Fruit fly (Drosophila melanogaster) whole organism, embryonic: ENCODE measurements around the gene glu.

Experiments used
- Awh ChIP-seq: fragments of 200-800 bp; sonication (Bioruptor generic); IDR thresholded peaks from 2 replicates; pipeline ENCODE4, ENCODE4 v1.3.6; 2022; ENCODE audit warnings: missing biosample characterization, missing genetic modification characterization
- CG16863 ChIP-seq: fragments of 200-800 bp; sonication (Bioruptor generic); optimal IDR thresholded peaks from 3 replicates; lab custom pipeline; 2016; ENCODE audit warnings: missing biosample characterization, missing genetic modification characterization
- CG17186 ChIP-seq: fragments of 200-800 bp; sonication (Bioruptor generic); optimal IDR thresholded peaks from 3 replicates; lab custom pipeline; 2017; ENCODE audit warnings: missing biosample characterization, missing genetic modification reagents, missing genetic modification characterization
- CG17361 ChIP-seq: fragments of 200-800 bp; sonication (Bioruptor generic); IDR thresholded peaks from 3 replicates; pipeline ENCODE4 v1.3.6; 2022; ENCODE audit warnings: missing biosample characterization, missing genetic modification characterization
- CG17829 ChIP-seq: fragments of 200-800 bp; optimal IDR thresholded peaks from 2 replicates; lab custom pipeline; 2019; ENCODE audit warnings: missing biosample characterization, mild to moderate bottlenecking, missing genetic modification characterization, moderate library complexity
- CG18262 ChIP-seq: fragments of 200-800 bp; optimal IDR thresholded peaks from 3 replicates; lab custom pipeline; 2019; ENCODE audit warnings: missing biosample characterization, mild to moderate bottlenecking, missing genetic modification characterization, moderate library complexity
- CG1832 ChIP-seq: fragments of 200-800 bp; sonication (Bioruptor generic); optimal IDR thresholded peaks from 2 replicates; lab custom pipeline; 2017; ENCODE audit warnings: missing biosample characterization, mild to moderate bottlenecking, missing genetic modification characterization, inconsistent platforms
- CG30431 ChIP-seq: fragments of 200-800 bp; sonication (Bioruptor generic); optimal IDR thresholded peaks from 2 replicates; lab custom pipeline; 2017; ENCODE audit warnings: missing biosample characterization, missing genetic modification characterization
- CG3065 ChIP-seq: fragments of 200-800 bp; sonication (Bioruptor generic); optimal IDR thresholded peaks from 2 replicates; lab custom pipeline; 2016; ENCODE audit warnings: missing biosample characterization, missing genetic modification characterization
- CG31224 ChIP-seq: fragments of 200-800 bp; sonication (Bioruptor generic); IDR thresholded peaks from 2 replicates; pipeline ENCODE4 v1.3.6; 2022; ENCODE audit warnings: missing biosample characterization, missing genetic modification characterization
- CG32532 ChIP-seq: fragments of 200-800 bp; sonication (Bioruptor generic); IDR thresholded peaks from 2 replicates; pipeline ENCODE4 v1.3.6; 2022; ENCODE audit warnings: missing biosample characterization, missing genetic modification characterization
- CG34224 ChIP-seq: fragments of 200-800 bp; sonication (Bioruptor generic); IDR thresholded peaks from 3 replicates; pipeline ENCODE4 v1.3.6; 2022; ENCODE audit warnings: missing biosample characterization, missing genetic modification characterization; ENCODE audit not compliant: partially characterized antibody
- CG34376 ChIP-seq: fragments of 200-800 bp; sonication (Bioruptor generic); optimal IDR thresholded peaks from 2 replicates; lab custom pipeline; 2018; ENCODE audit warnings: missing biosample characterization, mild to moderate bottlenecking, missing genetic modification characterization
- CG34422 ChIP-seq: fragments of 200-800 bp; sonication (Bioruptor generic); IDR thresholded peaks from 3 replicates; pipeline ENCODE4 v1.3.6; 2022; ENCODE audit warnings: missing biosample characterization, missing genetic modification characterization
- CG4282 ChIP-seq: fragments of 200-800 bp; sonication (Bioruptor generic); optimal IDR thresholded peaks from 2 replicates; lab custom pipeline; 2016; ENCODE audit warnings: missing biosample characterization, missing genetic modification characterization
- CG4424 ChIP-seq: fragments of 200-800 bp; sonication (Bioruptor generic); optimal IDR thresholded peaks from 3 replicates; lab custom pipeline; 2016; ENCODE audit warnings: missing biosample characterization, missing genetic modification characterization
- CG8388 ChIP-seq: fragments of 200-800 bp; sonication (Bioruptor generic); optimal IDR thresholded peaks from 2 replicates; lab custom pipeline; 2019; ENCODE audit warnings: missing biosample characterization, mild to moderate bottlenecking, missing genetic modification characterization, moderate library complexity
- CkIIα-i1 ChIP-seq: fragments of 200-800 bp; sonication (Bioruptor generic); IDR thresholded peaks from 2 replicates; pipeline ENCODE4 v1.3.6; 2022; ENCODE audit warnings: missing biosample characterization, missing genetic modification characterization
- Dip2 ChIP-seq: fragments of 200-800 bp; sonication (Bioruptor generic); IDR thresholded peaks from 2 replicates; pipeline ENCODE4 v1.3.6; 2022; ENCODE audit warnings: missing biosample characterization, missing genetic modification characterization
- Dll ChIP-seq: fragments of 200-800 bp; sonication (Bioruptor generic); IDR thresholded peaks from 4 replicates; pipeline ENCODE4 v1.3.6; 2022; ENCODE audit warnings: missing biosample characterization, missing genetic modification characterization; ENCODE audit not compliant: partially characterized antibody
- H2.0 ChIP-seq: fragments of 200-800 bp; sonication (Bioruptor generic); IDR thresholded peaks from 2 replicates; pipeline ENCODE4 v1.3.6; 2022; ENCODE audit warnings: missing biosample characterization, missing genetic modification characterization
- HmgD ChIP-seq: fragments of 200-800 bp; sonication (Bioruptor generic); optimal IDR thresholded peaks from 3 replicates; lab custom pipeline; 2016; ENCODE audit warnings: missing biosample characterization, missing genetic modification characterization
- Hr51 ChIP-seq, 2 experiments: fragments of 200-800 bp; sonication (Bioruptor generic); optimal IDR thresholded peaks; 2 replicates in 1 of 2; 3 replicates in 1 of 2; lab custom pipeline; 2016 to 2018; ENCODE audit warnings: missing biosample characterization in 2 of 2, missing genetic modification characterization in 2 of 2, mild to moderate bottlenecking in 1 of 2, moderate library complexity in 1 of 2
- Jarid2 ChIP-seq: fragments of 200-800 bp; sonication (Bioruptor generic); optimal IDR thresholded peaks from 3 replicates; lab custom pipeline; 2017; ENCODE audit warnings: mild to moderate bottlenecking, missing biosample characterization, missing genetic modification reagents, missing genetic modification characterization
- Oli ChIP-seq: fragments of 200-800 bp; sonication (Bioruptor generic); optimal IDR thresholded peaks from 2 replicates; lab custom pipeline; 2018; ENCODE audit warnings: missing biosample characterization, mild to moderate bottlenecking, missing genetic modification characterization, moderate library complexity
- Pdp1 ChIP-seq, 2 experiments: fragments of 200-800 bp; sonication (Bioruptor generic); optimal IDR thresholded peaks; 3 replicates each; lab custom pipeline; 2016; ENCODE audit warnings: missing biosample characterization in 2 of 2, missing genetic modification characterization in 2 of 2, mild to moderate bottlenecking in 1 of 2, moderate library complexity in 1 of 2
- Sry-β ChIP-seq: fragments of 200-800 bp; sonication (Bioruptor generic); optimal IDR thresholded peaks from 2 replicates; lab custom pipeline; 2018; ENCODE audit warnings: missing biosample characterization, mild to moderate bottlenecking, missing genetic modification characterization, moderate library complexity
- TFAM ChIP-seq: fragments of 200-800 bp; sonication (Bioruptor generic); optimal IDR thresholded peaks from 2 replicates; lab custom pipeline; 2017; ENCODE audit warnings: missing biosample characterization, missing genetic modification characterization, inconsistent platforms
- aop ChIP-seq: fragments of 200-800 bp; sonication (Bioruptor generic); IDR thresholded peaks from 2 replicates; pipeline ENCODE4 v1.3.6; 2022; ENCODE audit warnings: missing biosample characterization, missing genetic modification characterization
- az2 ChIP-seq: fragments of 200-800 bp; sonication (Bioruptor generic); optimal IDR thresholded peaks from 3 replicates; lab custom pipeline; 2016; ENCODE audit warnings: missing biosample characterization, missing genetic modification characterization
- bsh ChIP-seq, 2 experiments: fragments of 200-800 bp; sonication (Bioruptor generic); optimal IDR thresholded peaks; 2 replicates each; lab custom pipeline; 2017 to 2018; ENCODE audit warnings: mild to moderate bottlenecking in 2 of 2, missing biosample characterization in 2 of 2, missing genetic modification characterization in 2 of 2, moderate library complexity in 1 of 2
- cas ChIP-seq: fragments of 200-800 bp; sonication (Bioruptor generic); IDR thresholded peaks from 2 replicates; pipeline ENCODE4 v1.3.6; 2022; ENCODE audit warnings: missing biosample characterization, missing genetic modification characterization
- cg ChIP-seq: fragments of 200-800 bp; sonication (Bioruptor generic); optimal IDR thresholded peaks from 3 replicates; lab custom pipeline; 2019; ENCODE audit warnings: missing biosample characterization, mild to moderate bottlenecking, missing genetic modification characterization, moderate library complexity
- crp ChIP-seq, 2 experiments: fragments of 200-800 bp; sonication (Bioruptor generic); optimal IDR thresholded peaks; 2 replicates in 1 of 2; 3 replicates in 1 of 2; lab custom pipeline; 2017; ENCODE audit warnings: missing biosample characterization in 2 of 2, missing genetic modification characterization in 2 of 2, mild to moderate bottlenecking in 1 of 2, moderate library complexity in 1 of 2
- emc ChIP-seq: fragments of 200-800 bp; sonication (Bioruptor generic); optimal IDR thresholded peaks from 2 replicates; lab custom pipeline; 2016; ENCODE audit warnings: missing biosample characterization, missing genetic modification characterization
- en ChIP-seq: fragments of 200-800 bp; sonication (Bioruptor generic); optimal IDR thresholded peaks from 2 replicates; lab custom pipeline; 2016; ENCODE audit warnings: missing biosample characterization, missing genetic modification characterization
- eyg ChIP-seq: fragments of 200-800 bp; sonication (Bioruptor generic); optimal IDR thresholded peaks from 3 replicates; lab custom pipeline; 2016; ENCODE audit warnings: missing biosample characterization, missing genetic modification characterization
- gfzf ChIP-seq: fragments of 200-800 bp; sonication (Bioruptor generic); optimal IDR thresholded peaks from 2 replicates; lab custom pipeline; 2016; ENCODE audit warnings: missing biosample characterization, mild to moderate bottlenecking, missing genetic modification characterization, moderate library complexity
- grau ChIP-seq: fragments of 200-800 bp; optimal IDR thresholded peaks from 3 replicates; lab custom pipeline; 2019; ENCODE audit warnings: missing biosample characterization, mild to moderate bottlenecking, missing genetic modification characterization, moderate library complexity
- gt ChIP-seq: fragments of 200-800 bp; sonication (Bioruptor generic); IDR thresholded peaks from 2 replicates; pipeline ENCODE4 v1.3.6; 2022; ENCODE audit warnings: missing biosample characterization, missing genetic modification characterization
- her ChIP-seq: fragments of 200-800 bp; sonication (Bioruptor generic); optimal IDR thresholded peaks from 2 replicates; lab custom pipeline; 2016; ENCODE audit warnings: missing biosample characterization, missing genetic modification characterization
- insv ChIP-seq, 2 experiments: fragments of 200-800 bp; sonication (Bioruptor generic); optimal IDR thresholded peaks; 3 replicates each; lab custom pipeline; 2016 to 2018; ENCODE audit warnings: missing biosample characterization in 2 of 2, missing genetic modification characterization in 2 of 2
- jigr1 ChIP-seq: fragments of 200-800 bp; sonication (Bioruptor generic); IDR thresholded peaks from 3 replicates; pipeline ENCODE4 v1.3.6; 2022; ENCODE audit warnings: missing biosample characterization, missing genetic modification characterization
- jumu ChIP-seq: fragments of 200-800 bp; sonication (Bioruptor generic); optimal IDR thresholded peaks from 3 replicates; lab custom pipeline; 2016; ENCODE audit warnings: missing biosample characterization, missing genetic modification characterization
- lmd ChIP-seq: fragments of 200-800 bp; sonication (Bioruptor generic); IDR thresholded peaks from 2 replicates; pipeline ENCODE4 v1.3.6; 2022; ENCODE audit warnings: missing biosample characterization, missing genetic modification characterization
- onecut ChIP-seq: fragments of 200-800 bp; sonication (Bioruptor generic); IDR thresholded peaks from 2 replicates; pipeline ENCODE4 v1.3.6; 2022; ENCODE audit warnings: missing biosample characterization, missing genetic modification characterization
- org-1 ChIP-seq: fragments of 200-800 bp; sonication (Bioruptor generic); optimal IDR thresholded peaks from 2 replicates; lab custom pipeline; 2017; ENCODE audit warnings: missing biosample characterization, missing genetic modification characterization
- repo ChIP-seq: fragments of 200-800 bp; sonication (Bioruptor generic); optimal IDR thresholded peaks from 2 replicates; lab custom pipeline; 2016; ENCODE audit warnings: missing biosample characterization, missing genetic modification characterization
- ro ChIP-seq: fragments of 200-800 bp; sonication (Bioruptor generic); IDR thresholded peaks from 2 replicates; pipeline ENCODE4 v1.3.6; 2022; ENCODE audit warnings: missing biosample characterization, missing genetic modification characterization
- slbo ChIP-seq: fragments of 200-800 bp; sonication (Bioruptor generic); IDR thresholded peaks from 2 replicates; pipeline ENCODE4 v1.3.6; 2022; ENCODE audit warnings: missing biosample characterization, missing genetic modification characterization
- sqz ChIP-seq: fragments of 200-800 bp; sonication (Bioruptor generic); optimal IDR thresholded peaks from 3 replicates; lab custom pipeline; 2018; ENCODE audit warnings: missing biosample characterization, mild to moderate bottlenecking, missing genetic modification characterization
- unpg ChIP-seq: fragments of 200-800 bp; sonication (Bioruptor generic); optimal IDR thresholded peaks from 3 replicates; lab custom pipeline; 2018; ENCODE audit warnings: missing biosample characterization, mild to moderate bottlenecking, missing genetic modification characterization, moderate library complexity

The glu gene

DNA sequence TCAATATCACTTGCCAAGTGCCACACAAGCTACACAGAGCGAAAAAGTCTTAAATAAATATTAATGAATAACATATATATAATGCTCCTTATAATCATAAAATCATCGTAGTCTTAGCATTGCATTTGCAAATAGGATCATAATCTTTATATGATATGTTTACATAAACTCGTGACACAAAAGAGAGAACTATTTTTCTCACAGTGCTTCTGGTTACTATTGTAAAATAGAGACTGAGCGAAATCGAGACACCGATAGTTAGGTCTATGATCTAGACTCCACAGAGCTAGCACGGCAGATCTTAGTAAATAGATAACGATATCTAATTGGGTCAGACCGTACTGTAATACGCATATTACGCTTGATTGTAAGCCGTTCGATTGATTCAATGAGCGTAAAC lies 28.5 kb downstream of the glu start (continued):
- no peak for TF ChIP-seq sqz (GFP tag; lab: Kevin White, UChicago)
- TF ChIP-seq lmd (GFP tag; lab: Robert Waterston, UW): peak; percentile 81
- TF ChIP-seq CG32532: no peak
- no peak for TF ChIP-seq CG34376 (GFP tag; lab: Kevin White, UChicago)
- no peak for TF ChIP-seq ro (GFP tag; lab: Robert Waterston, UW)
- TF ChIP-seq CG17829 (tag; lab: Kevin White, UChicago): no peak
- TF ChIP-seq cg (GFP tag; lab: Kevin White, UChicago): no peak
- no peak for TF ChIP-seq cas (GFP tag; lab: Robert Waterston, UW)
- TF ChIP-seq slbo: peak; percentile 84
- TF ChIP-seq en: no peak
- TF ChIP-seq CG16863 (GFP tag; lab: Kevin White, UChicago): no peak
- TF ChIP-seq insv (GFP tag; optimal IDR thresholded peaks at IDR 0.05; lab: Kevin White, UChicago): no peak
- TF ChIP-seq CG18262 (tag; lab: Kevin White, UChicago): no peak
- no peak for TF ChIP-seq CG4282 (GFP tag; lab: Kevin White, UChicago)
- no peak for TF ChIP-seq gfzf
- TF ChIP-seq Dip2: no peak
- TF ChIP-seq CG30431: peak; percentile 38
- no peak for TF ChIP-seq Awh
- TF ChIP-seq CG31224 (GFP tag; lab: Robert Waterston, UW): no peak
- TF ChIP-seq CG4424 (GFP tag; lab: Kevin White, UChicago): no peak
- no peak for TF ChIP-seq repo
- peak; percentile 80 for TF ChIP-seq H2.0 (GFP tag; lab: Robert Waterston, UW)
- TF ChIP-seq CG3065 (GFP tag; lab: Kevin White, UChicago): no peak
- TF ChIP-seq grau (tag; lab: Kevin White, UChicago): peak; percentile 79
- peak; percentile 67 for TF ChIP-seq org-1 (GFP tag; lab: Kevin White, UChicago)
- TF ChIP-seq az2: peak; percentile 66
- TF ChIP-seq emc (GFP tag; lab: Kevin White, UChicago): no peak
- TF ChIP-seq bsh (GFP tag; optimal IDR thresholded peaks at IDR 0.05; lab: Kevin White, UChicago): peak in 1 of 2 experiments; percentile 88
- no peak for TF ChIP-seq Dll (GFP tag; lab: Robert Waterston, UW)
- TF ChIP-seq Hr51 (GFP tag; optimal IDR thresholded peaks at IDR 0.05; lab: Kevin White, UChicago): peak in 1 of 2 experiments; percentile 85
- TF ChIP-seq gt (GFP tag; lab: Robert Waterston, UW): no peak
- 0 out of 2 replicates have a peak, but pooled peaks have one; percentile 64 for TF ChIP-seq CkIIα-i1 (GFP tag; lab: Robert Waterston, UW)
- no peak for TF ChIP-seq CG34224 (GFP tag; lab: Robert Waterston, UW)
- TF ChIP-seq onecut (GFP tag; lab: Robert Waterston, UW): peak; percentile 69
- TF ChIP-seq Sry-β (GFP tag; lab: Kevin White, UChicago): no peak
- no peak for TF ChIP-seq TFAM (GFP tag; lab: Kevin White, UChicago)
- no peak for TF ChIP-seq eyg (GFP tag; lab: Kevin White, UChicago)
- TF ChIP-seq aop (GFP tag; lab: Robert Waterston, UW): 0 out of 2 replicates have a peak, but pooled peaks have one; percentile 20
- no peak for TF ChIP-seq her
- peak; percentile 88 for TF ChIP-seq unpg
- TF ChIP-seq jumu (GFP tag; lab: Kevin White, UChicago): no peak
- no peak for TF ChIP-seq HmgD (GFP tag; lab: Kevin White, UChicago)
- TF ChIP-seq CG17186 (GFP tag; lab: Kevin White, UChicago): no peak
- no peak for TF ChIP-seq CG17361
- TF ChIP-seq Pdp1 (GFP tag; optimal IDR thresholded peaks at IDR 0.05; lab: Kevin White, UChicago): peak in 1 of 2 experiments; percentile 7
- no peak for TF ChIP-seq jigr1 (GFP tag; lab: Robert Waterston, UW)
- TF ChIP-seq CG8388: peak; percentile 69
- peak; percentile 79 for TF ChIP-seq Oli (tag; lab: Kevin White, UChicago)
- TF ChIP-seq CG34422 (GFP tag; lab: Robert Waterston, UW): no peak
- no peak for TF ChIP-seq CG1832
- no peak for TF ChIP-seq crp (GFP tag; optimal IDR thresholded peaks at IDR 0.05; lab: Kevin White, UChicago)
- no peak for TF ChIP-seq Jarid2 (GFP tag; lab: Kevin White, UChicago)
